Fruit fly (Drosophila melanogaster): ENCODE results near the gene CG42709.

Gene CG42709

dm6 chr3L:12803159-12804034, 13.4 kb downstream of the CG42709 start (continued):
- TF ChIP-seq kay (GFP tag; optimal IDR thresholded peaks at IDR 0.05) (no peak), HmgD (GFP tag; optimal IDR thresholded peaks at IDR 0.05) (no peak), Aef1 (GFP tag; IDR thresholded peaks at IDR 0.05) (0 out of 3 replicates have a peak, but pooled peaks have one; percentile 15), CG42726 (GFP tag; IDR thresholded peaks at IDR 0.05; ENCODE audit: partially characterized antibody) (no peak), CG3281 (GFP tag; optimal IDR thresholded peaks at IDR 0.05) (peak; percentile 80), da (GFP tag; optimal IDR thresholded peaks at IDR 0.05) (no peak), crp (GFP tag; optimal IDR thresholded peaks at IDR 0.05) (no peak), ac (GFP tag; optimal IDR thresholded peaks at IDR 0.05) (no peak), CG8089 (GFP tag; optimal IDR thresholded peaks at IDR 0.05) (no peak), CG7963 (GFP tag; IDR thresholded peaks at IDR 0.05; ENCODE audit: partially characterized antibody) (no peak), vnd (GFP tag; IDR thresholded peaks at IDR 0.05; ENCODE audit: partially characterized antibody) (no peak), Max (GFP tag; optimal IDR thresholded peaks at IDR 0.05) (no peak), inv (GFP tag; IDR thresholded peaks at IDR 0.05; ENCODE audit: partially characterized antibody) (no peak), CG9797 (GFP tag; optimal IDR thresholded peaks at IDR 0.05) (no peak), aop (GFP tag; IDR thresholded peaks at IDR 0.05) (no peak), az2 (GFP tag; optimal IDR thresholded peaks at IDR 0.05) (peak; percentile 22), CG31388 (GFP tag; optimal IDR thresholded peaks at IDR 0.05) (no peak), CG2678 (tag; optimal IDR thresholded peaks at IDR 0.05) (peak; percentile 71), CoRest (tag; optimal IDR thresholded peaks at IDR 0.05) (peak; percentile 69), h (optimal IDR thresholded peaks at IDR 0.05) (no peak), ttk (GFP tag; IDR thresholded peaks at IDR 0.05) (no peak), mld (GFP tag; IDR thresholded peaks at IDR 0.05; ENCODE audit: partially characterized antibody) (no peak), Usf (GFP tag; optimal IDR thresholded peaks at IDR 0.05) (no peak), CG17829 (tag; optimal IDR thresholded peaks at IDR 0.05) (peak; percentile 5), peb (GFP tag; IDR thresholded peaks at IDR 0.05) (no peak), ewg (GFP tag; optimal IDR thresholded peaks at IDR 0.05) (no peak), grn (GFP tag; optimal IDR thresholded peaks at IDR 0.05) (no peak), CG13123 (GFP tag; optimal IDR thresholded peaks at IDR 0.05) (no peak), Taf1 (GFP tag; IDR thresholded peaks at IDR 0.05) (peak; percentile 48; the same call in 1 of the 2 replicates), CG2120 (GFP tag; optimal IDR thresholded peaks at IDR 0.05) (peak; percentile 86), CG7372 (GFP tag; IDR thresholded peaks at IDR 0.05) (no peak), row (GFP tag; IDR thresholded peaks at IDR 0.05) (peak; percentile 60; the same call in 2 of the 3 replicates), ap (GFP tag; IDR thresholded peaks at IDR 0.05) (no peak), lola (GFP tag; optimal IDR thresholded peaks at IDR 0.05) (no peak), YL-1 (GFP tag; optimal IDR thresholded peaks at IDR 0.05) (no peak), Rfx (GFP tag; IDR thresholded peaks at IDR 0.05) (peak; percentile 61), zf30C (GFP tag; optimal IDR thresholded peaks at IDR 0.05) (no peak), exex (tag; optimal IDR thresholded peaks at IDR 0.05) (peak; percentile 9), CG6654 (GFP tag; optimal IDR thresholded peaks at IDR 0.05) (peak; percentile 24), slp2 (GFP tag; optimal IDR thresholded peaks at IDR 0.05) (no peak), pb (GFP tag; optimal IDR thresholded peaks at IDR 0.05) (peak; percentile 2), B-H2 (GFP tag; optimal IDR thresholded peaks at IDR 0.05) (peak; percentile 60), CG14050 (GFP tag; IDR thresholded peaks at IDR 0.05) (peak; percentile 12; the same call in 1 of the 3 replicates), ab (GFP tag; optimal IDR thresholded peaks at IDR 0.05) (no peak), CG10959 (GFP tag; IDR thresholded peaks at IDR 0.05) (no peak), CG12299 (tag; optimal IDR thresholded peaks at IDR 0.05) (no peak), CG13775 (GFP tag; optimal IDR thresholded peaks at IDR 0.05) (peak; percentile 61), sd (tag; optimal IDR thresholded peaks at IDR 0.05) (peak; percentile 97), bigmax (GFP tag; optimal IDR thresholded peaks at IDR 0.05) (no peak)
